Worm (Caenorhabditis elegans) whole organism, L4 larva: ENCODE data around the gene K02E7.11.
"Not testable (repeated sequence)": the region's sequence is repeated elsewhere in the genome, so short reads cannot be mapped to it uniquely, and the experiment has no call there.

Experiments
- D1046.2 ChIP-seq: fragments of 200-800 bp; sonication (Bioruptor generic); IDR thresholded peaks from 2 replicates; pipeline ENCODE4 v1.3.6; 2022; ENCODE audit warnings: missing genetic modification characterization, missing compliant biosample characterization
- F10B5.3 ChIP-seq: sonication (generic microtip); optimal IDR thresholded peaks from 2 replicates; lab custom pipeline; 2016; ENCODE audit warnings: mild to moderate bottlenecking, missing genetic modification characterization, missing compliant biosample characterization
- F26F4.8 ChIP-seq: fragments of 200-800 bp; sonication (Bioruptor generic); conservative IDR thresholded peaks from 2 replicates; pipeline ENCODE4 v1.3.6; 2022; ENCODE audit warnings: missing genetic modification characterization, missing compliant biosample characterization
- F37D6.2 ChIP-seq: sonication (generic microtip); optimal IDR thresholded peaks from 2 replicates; lab custom pipeline; 2016; ENCODE audit warnings: mild to moderate bottlenecking, missing genetic modification characterization, missing compliant biosample characterization
- F44E2.7 ChIP-seq: fragments of 200-800 bp; sonication (Bioruptor generic); IDR thresholded peaks from 2 replicates; pipeline ENCODE4 v2.1.2; 2022; ENCODE audit warnings: missing genetic modification characterization, missing compliant biosample characterization
- ZK546.5 ChIP-seq, 2 experiments: sonication (generic microtip); optimal IDR thresholded peaks; 2 replicates each; lab custom pipeline; 2017; ENCODE audit warnings: missing biosample characterization in 2 of 2, missing genetic modification characterization in 2 of 2
- ceh-82 ChIP-seq: sonication (generic microtip); optimal IDR thresholded peaks from 2 replicates; lab custom pipeline; 2017; ENCODE audit warnings: missing biosample characterization, missing genetic modification characterization
- cey-2 ChIP-seq: sonication (generic microtip); optimal IDR thresholded peaks from 3 replicates; lab custom pipeline; 2017; ENCODE audit warnings: missing genetic modification characterization, mild to moderate bottlenecking, missing compliant biosample characterization, antibody characterized with exemption, borderline replicate concordance; ENCODE audit not compliant: insufficient read depth
- ctbp-1 ChIP-seq: fragments of 200-800 bp; sonication (Bioruptor generic); IDR thresholded peaks from 2 replicates; pipeline ENCODE4 v1.3.6; 2022; ENCODE audit warnings: missing genetic modification reagents, missing genetic modification characterization, missing compliant biosample characterization
- daf-16 ChIP-seq, 3 experiments: sonication (generic microtip); optimal IDR thresholded peaks; 2 replicates each; lab custom pipeline; 2016 to 2017; ENCODE audit warnings: missing genetic modification characterization in 3 of 3, missing genetic modification reagents in 3 of 3, mild to moderate bottlenecking in 2 of 3, missing compliant biosample characterization in 2 of 3, missing biosample characterization in 1 of 3, moderate library complexity in 1 of 3
- daf-19 ChIP-seq: fragments of 200-800 bp; sonication (Bioruptor generic); conservative IDR thresholded peaks from 2 replicates; pipeline ENCODE4 v1.3.6; 2022; ENCODE audit warnings: missing genetic modification characterization, missing compliant biosample characterization
- dmd-6 ChIP-seq: fragments of 200-800 bp; sonication (Bioruptor generic); IDR thresholded peaks from 2 replicates; pipeline ENCODE4 v1.3.6; 2022; ENCODE audit warnings: missing genetic modification reagents, missing genetic modification characterization, missing compliant biosample characterization
- dmd-8 ChIP-seq: fragments of 200-800 bp; sonication (Bioruptor generic); IDR thresholded peaks from 2 replicates; pipeline ENCODE4 v1.3.6; 2022; ENCODE audit warnings: missing genetic modification characterization, missing compliant biosample characterization
- dpl-1 ChIP-seq: fragments of 150-350 bp; optimal IDR thresholded peaks from 2 replicates; lab custom pipeline; 2014; ENCODE audit warnings: missing biosample characterization, missing genetic modification reagents, missing genetic modification characterization
- egl-27 ChIP-seq: sonication (generic microtip); optimal IDR thresholded peaks from 3 replicates; lab custom pipeline; 2017; ENCODE audit warnings: missing biosample characterization, missing genetic modification reagents, missing genetic modification characterization
- egl-43 ChIP-seq: fragments of 200-800 bp; sonication (Bioruptor generic); IDR thresholded peaks from 2 replicates; pipeline ENCODE4 v1.3.6; 2022; ENCODE audit warnings: missing genetic modification reagents, missing genetic modification characterization, missing compliant biosample characterization
- hlh-11 ChIP-seq: fragments of 200-800 bp; sonication (Bioruptor generic); optimal IDR thresholded peaks from 2 replicates; lab custom pipeline; 2018; ENCODE audit warnings: mild to moderate bottlenecking, missing genetic modification characterization, missing compliant biosample characterization
- mdt-29 ChIP-seq: fragments of 200-800 bp; sonication (Bioruptor generic); IDR thresholded peaks from 2 replicates; pipeline ENCODE4 v1.3.6; 2022; ENCODE audit warnings: missing genetic modification reagents, missing genetic modification characterization, missing compliant biosample characterization
- mep-1 ChIP-seq: fragments of 150-350 bp; sonication (generic microtip); optimal IDR thresholded peaks from 3 replicates; lab custom pipeline; 2014; ENCODE audit warnings: missing biosample characterization, missing genetic modification characterization
- mxl-2 ChIP-seq: fragments of 200-800 bp; sonication (Bioruptor generic); conservative IDR thresholded peaks from 2 replicates; pipeline ENCODE4 v1.3.6; 2022; ENCODE audit warnings: missing genetic modification reagents, missing genetic modification characterization, missing compliant biosample characterization
- nhr-28 ChIP-seq: fragments of 150-350 bp; optimal IDR thresholded peaks from 2 replicates; lab custom pipeline; 2014; ENCODE audit warnings: missing biosample characterization, missing genetic modification characterization
- nhr-42 ChIP-seq: fragments of 200-800 bp; sonication (Bioruptor generic); IDR thresholded peaks from 2 replicates; pipeline ENCODE4 v1.3.6; 2022; ENCODE audit warnings: missing genetic modification characterization, missing compliant biosample characterization
- nhr-76 ChIP-seq: fragments of 150-350 bp; optimal IDR thresholded peaks from 2 replicates; lab custom pipeline; 2014; ENCODE audit warnings: missing biosample characterization, missing genetic modification characterization
- pqm-1 ChIP-seq: sonication (generic microtip); optimal IDR thresholded peaks from 2 replicates; lab custom pipeline; 2017; ENCODE audit warnings: missing biosample characterization, missing genetic modification characterization
- saeg-2 ChIP-seq: fragments of 200-800 bp; sonication (Bioruptor generic); IDR thresholded peaks from 2 replicates; pipeline ENCODE4 v1.3.6; 2022; ENCODE audit warnings: missing genetic modification reagents, missing genetic modification characterization, missing compliant biosample characterization
- spr-1 ChIP-seq: sonication (generic microtip); optimal IDR thresholded peaks from 2 replicates; lab custom pipeline; 2016; ENCODE audit warnings: mild to moderate bottlenecking, missing genetic modification characterization, missing compliant biosample characterization
- unc-62 ChIP-seq, 3 experiments: fragments of 150-350 bp in 1 of 3; sonication (generic microtip); optimal IDR thresholded peaks in 2 of 3; peaks in 1 of 3; 1 replicate in 1 of 3; 2 replicates in 2 of 3; lab custom pipeline; 2014 to 2017; ENCODE audit warnings: missing biosample characterization in 3 of 3, missing genetic modification characterization in 3 of 3, missing genetic modification reagents in 3 of 3, missing genotype in 1 of 3
- zfp-3 ChIP-seq: fragments of 200-800 bp; sonication (Bioruptor generic); conservative IDR thresholded peaks from 2 replicates; pipeline ENCODE4 v1.3.6; 2022; ENCODE audit warnings: missing genetic modification reagents, missing genetic modification characterization, missing compliant biosample characterization
- zip-11 ChIP-seq: fragments of 200-800 bp; sonication (Bioruptor generic); IDR thresholded peaks from 2 replicates; pipeline ENCODE4 v1.3.6; 2022; ENCODE audit warnings: missing genetic modification characterization, missing compliant biosample characterization

Gene K02E7.11

DNA sequence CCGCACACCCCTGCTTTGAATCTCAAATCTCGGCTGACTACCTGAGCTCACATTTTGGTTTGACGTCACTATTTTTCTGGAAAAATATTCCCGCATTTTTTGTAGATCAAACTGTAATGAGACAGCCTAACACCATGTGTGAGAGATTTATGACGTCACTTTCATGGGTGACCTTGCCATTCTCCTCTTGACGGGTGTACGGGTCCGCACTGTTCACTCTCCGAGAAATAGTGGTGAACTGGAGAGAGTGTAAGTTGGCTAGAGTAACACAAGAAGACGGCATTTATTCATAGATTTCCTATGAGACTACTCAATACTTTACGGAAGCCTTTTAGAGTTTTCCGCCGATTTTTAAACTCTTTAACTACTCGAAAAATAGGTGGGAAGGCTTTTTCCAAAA lies 20.6 kb downstream of the K02E7.11 start, which contains the start of gene K02E7.7:
Gene K02E7.7 (plus strand): TSS at position 301 of the 400 bp plus-strand sequence.
- TF ChIP-seq F26F4.8 (GFP tag; lab: Robert Waterston, UW); ctbp-1 (GFP tag; lab: Robert Waterston, UW); egl-27 (tag; lab: Kevin White, UChicago): not testable (repeated sequence)
- TF ChIP-seq, all 104 proteins: peak for 0; not testable (repeated sequence) for 104

DNA sequence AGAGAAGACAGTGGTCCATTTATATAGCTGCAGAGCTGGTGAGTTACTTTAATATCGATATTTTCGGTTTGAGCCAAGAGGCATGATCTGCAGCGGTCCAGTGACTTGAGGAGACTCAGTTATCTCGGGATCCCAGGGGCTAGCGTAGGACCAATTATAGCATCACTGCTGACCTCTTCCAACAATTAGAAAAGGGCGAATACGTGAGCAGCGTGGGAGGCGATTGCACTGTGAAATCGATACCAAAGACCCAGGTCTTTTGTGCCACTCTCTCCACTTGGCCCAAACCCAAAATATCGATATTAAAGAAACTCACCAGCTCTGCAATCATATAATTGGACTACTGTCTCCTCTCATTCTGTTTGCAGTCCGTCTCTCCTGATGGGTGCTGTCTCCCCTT lies 25.5 kb downstream of the K02E7.11 start, which contains the start of gene fbxb-40:
Gene fbxb-40 (minus strand): TSS at position 101 of the 400 bp plus-strand sequence.
- TF ChIP-seq F10B5.3 (tag; lab: Kevin White, UChicago) (no peak), F44E2.7 (GFP tag; lab: Robert Waterston, UW) (0 out of 2 replicates have a peak, but pooled peaks have one; percentile 37), nhr-42 (GFP tag; lab: Robert Waterston, UW) (no peak)

DNA sequence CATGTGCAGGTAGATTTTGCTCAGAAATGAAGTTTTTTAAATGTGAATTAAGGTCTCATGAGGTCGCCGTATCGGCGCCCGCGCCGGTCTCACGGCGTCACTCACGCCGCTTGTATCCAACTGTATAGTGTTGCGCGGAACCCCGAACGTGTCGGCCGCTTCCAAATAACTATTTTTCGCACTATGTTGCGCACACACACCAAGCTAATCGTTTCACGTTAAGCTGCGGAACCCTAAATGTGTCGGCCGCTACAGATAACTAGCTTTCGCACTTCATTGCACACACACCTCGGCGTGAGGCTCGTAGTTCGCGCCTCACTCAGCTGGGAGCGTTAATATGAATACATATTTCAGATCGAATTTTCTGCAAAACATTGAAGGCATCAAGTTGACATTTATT lies 28.4 kb downstream of the K02E7.11 start:
- TF ChIP-seq unc-62 (GFP tag; optimal IDR thresholded peaks at IDR 0.05 in 1 of 2; lab: Kevin White, UChicago), result peak in 1 of 2 experiments; percentile 85
- TF ChIP-seq unc-62 (tag; optimal IDR thresholded peaks at IDR 0.05; lab: Kevin White, UChicago), result no peak
- TF ChIP-seq D1046.2 (GFP tag; lab: Robert Waterston, UW), result 0 out of 2 replicates have a peak, but pooled peaks have one; percentile 27
- TF ChIP-seq ZK546.5 (tag; optimal IDR thresholded peaks at IDR 0.05; lab: Kevin White, UChicago), result no peak
- no peak for TF ChIP-seq ctbp-1 (GFP tag; lab: Robert Waterston, UW)

ce11 chrII:1045692-1046091 lies 29.6 kb downstream of the K02E7.11 start, which contains the start of gene str-148:
Gene str-148, plus strand, starts transcription at chrII:1045992.
- TF ChIP-seq ceh-82 (tag; lab: Kevin White, UChicago), result no peak
- TF ChIP-seq F44E2.7 (GFP tag; lab: Robert Waterston, UW), result no peak
- TF ChIP-seq nhr-76 (tag; lab: Kevin White, UChicago), result no peak
- no peak for TF ChIP-seq zfp-3 (GFP tag; lab: Robert Waterston, UW)
- TF ChIP-seq cey-2 (tag; lab: Kevin White, UChicago), result no peak
- no peak for TF ChIP-seq nhr-28 (tag; lab: Kevin White, UChicago)
- no peak for TF ChIP-seq F37D6.2 (tag; lab: Kevin White, UChicago)
- no peak for TF ChIP-seq mxl-2 (GFP tag; lab: Robert Waterston, UW)
- TF ChIP-seq spr-1 (tag; lab: Kevin White, UChicago), result no peak
- TF ChIP-seq saeg-2, result no peak
- no peak for TF ChIP-seq daf-16 (GFP tag; optimal IDR thresholded peaks at IDR 0.05; lab: Kevin White, UChicago)
- no peak for TF ChIP-seq daf-16 (tag; optimal IDR thresholded peaks at IDR 0.05; lab: Kevin White, UChicago)
- TF ChIP-seq mep-1, result no peak
- TF ChIP-seq dmd-6, result no peak
- no peak for TF ChIP-seq hlh-11
- no peak for TF ChIP-seq pqm-1 (tag; lab: Kevin White, UChicago)

- not testable (repeated sequence) for TF ChIP-seq dmd-8, zip-11, egl-43 (GFP tag; lab: Robert Waterston, UW)
- TF ChIP-seq, all 104 proteins: peak for 0; not testable (repeated sequence) for 104
Measured at ce11 chrII:1043932-1044331, 31.4 kb downstream of the K02E7.11 start, which contains the start of gene fbxb-45. Gene fbxb-45, minus strand, starts transcription at chrII:1044032.

DNA sequence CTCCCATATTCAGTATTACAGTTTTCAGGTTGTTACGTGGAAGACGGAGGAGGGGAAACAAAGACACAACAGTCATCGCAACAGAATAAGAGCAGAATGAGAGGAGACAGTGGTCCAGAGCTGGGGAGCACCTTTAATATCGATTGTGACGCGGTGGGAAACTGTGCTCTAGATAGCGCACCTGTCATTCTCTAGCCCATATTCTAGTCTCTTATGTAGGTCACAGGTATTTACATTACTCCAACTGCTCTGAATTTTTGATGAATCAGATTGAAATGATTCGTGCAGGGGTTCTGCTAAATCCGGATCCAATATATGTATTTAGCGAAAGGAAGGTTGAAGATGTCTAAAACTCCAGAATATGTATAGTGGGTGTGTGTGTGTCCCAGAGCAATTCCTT lies 33.1 kb downstream of the K02E7.11 start, which contains the start of gene fbxb-41:
Gene fbxb-41 (minus strand): TSS at position 101 of the 400 bp plus-strand sequence.
- TF ChIP-seq unc-62 (GFP tag; optimal IDR thresholded peaks at IDR 0.05 in 1 of 2; lab: Kevin White, UChicago) (peak in 1 of 2 experiments; percentile 35), unc-62 (tag; optimal IDR thresholded peaks at IDR 0.05; lab: Kevin White, UChicago) (no peak), dpl-1 (GFP tag; lab: Kevin White, UChicago) (no peak), mdt-29 (no peak), daf-19 (GFP tag; lab: Robert Waterston, UW) (no peak)
